Worm (Caenorhabditis elegans) whole organism, L4 larva: ENCODE results near the gene slc-17.4.

Experiments
- aly-2 ChIP-seq: sonication (generic microtip); optimal IDR thresholded peaks from 2 replicates; lab custom pipeline; 2018; ENCODE audit warnings: missing biosample characterization, missing genetic modification characterization
- mdl-1 ChIP-seq, 2 experiments: fragments of 150-350 bp in 1 of 2; sonication (generic microtip) in 1 of 2; optimal IDR thresholded peaks; 2 replicates each; lab custom pipeline; 2014 to 2017; ENCODE audit warnings: missing biosample characterization in 2 of 2, missing genetic modification characterization in 2 of 2
- nhr-76 ChIP-seq: fragments of 150-350 bp; optimal IDR thresholded peaks from 2 replicates; lab custom pipeline; 2014; ENCODE audit warnings: missing biosample characterization, missing genetic modification characterization
- pha-4 ChIP-seq, 2 experiments: fragments of 150-350 bp in 1 of 2; fragments of 200-800 bp in 1 of 2; sonication (Bioruptor generic) in 1 of 2; IDR thresholded peaks in 1 of 2; optimal IDR thresholded peaks in 1 of 2; 2 replicates each; pipeline versions ENCODE4 v1.3.6 to Lab custom; 2014 to 2022; ENCODE audit warnings: missing genetic modification characterization in 2 of 2, missing genetic modification reagents in 2 of 2, missing biosample characterization in 1 of 2, missing compliant biosample characterization in 1 of 2
- snpc-4 ChIP-seq: fragments of 150-350 bp; optimal IDR thresholded peaks from 2 replicates; lab custom pipeline; 2014; ENCODE audit warnings: missing biosample characterization, missing genetic modification characterization

DNA sequence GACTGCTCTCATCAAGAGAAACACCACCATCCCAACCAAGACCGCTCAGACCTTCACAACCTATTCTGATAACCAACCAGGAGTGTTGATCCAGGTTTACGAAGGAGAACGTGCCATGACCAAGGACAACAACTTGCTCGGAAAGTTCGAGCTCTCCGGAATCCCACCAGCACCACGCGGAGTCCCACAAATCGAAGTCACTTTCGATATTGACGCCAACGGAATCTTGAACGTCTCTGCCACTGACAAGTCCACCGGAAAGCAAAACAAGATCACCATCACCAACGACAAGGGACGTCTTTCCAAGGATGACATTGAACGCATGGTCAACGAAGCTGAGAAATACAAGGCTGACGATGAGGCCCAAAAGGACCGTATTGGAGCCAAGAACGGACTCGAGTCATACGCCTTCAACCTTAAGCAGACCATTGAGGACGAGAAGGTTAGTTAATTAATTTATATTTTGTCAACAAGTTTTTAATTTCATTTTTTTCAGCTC, 11.0 kb downstream of the slc-17.4 start:
- TF ChIP-seq mdl-1 (tag; optimal IDR thresholded peaks at IDR 0.05; lab: Kevin White, UChicago) (no peak), pha-4 (GFP tag; IDR thresholded peaks at IDR 0.05; lab: Robert Waterston, UW) (no peak), pha-4 (tag; optimal IDR thresholded peaks at IDR 0.05; lab: Kevin White, UChicago) (no peak), nhr-76 (tag; lab: Kevin White, UChicago) (no peak), snpc-4 (tag; lab: Kevin White, UChicago) (no peak), aly-2 (tag; lab: Kevin White, UChicago) (no peak)
